Worm (Caenorhabditis elegans) whole organism, L4 larva: ENCODE data around the gene apc-2.
A peak's percentile ranks its signal among the peaks of the same experiment; 100 is the strongest.

Source experiments
- F10B5.3 ChIP-seq: sonication (generic microtip); optimal IDR thresholded peaks from 2 replicates; lab custom pipeline; 2016; ENCODE audit warnings: mild to moderate bottlenecking, missing genetic modification characterization, missing compliant biosample characterization
- F44E2.7 ChIP-seq: fragments of 200-800 bp; sonication (Bioruptor generic); IDR thresholded peaks from 2 replicates; pipeline ENCODE4 v2.1.2; 2022; ENCODE audit warnings: missing genetic modification characterization, missing compliant biosample characterization
- T26A8.4 ChIP-seq: fragments of 200-800 bp; sonication (Bioruptor generic); IDR thresholded peaks from 2 replicates; pipeline ENCODE4 v1.3.6; 2022; ENCODE audit warnings: missing genetic modification characterization, missing compliant biosample characterization
- Y105C5A.15 ChIP-seq: fragments of 200-800 bp; sonication (Bioruptor generic); IDR thresholded peaks from 2 replicates; pipeline ENCODE4 v1.3.6; 2022; ENCODE audit warnings: missing genetic modification characterization, missing compliant biosample characterization
- Y75B8A.6 ChIP-seq: fragments of 200-800 bp; sonication (Bioruptor generic); IDR thresholded peaks from 2 replicates; pipeline ENCODE4 v1.3.6; 2022; ENCODE audit warnings: missing genetic modification reagents, missing genetic modification characterization, missing compliant biosample characterization
- aha-1 ChIP-seq: fragments of 150-350 bp; peaks from one replicate; lab custom pipeline; 2014; ENCODE audit warnings: missing biosample characterization, missing genetic modification characterization
- attf-4 ChIP-seq: sonication (generic microtip); optimal IDR thresholded peaks from 3 replicates; lab custom pipeline; 2017; ENCODE audit warnings: missing biosample characterization, missing genetic modification characterization
- ceh-20 ChIP-seq: fragments of 200-800 bp; sonication (Bioruptor generic); IDR thresholded peaks from 2 replicates; pipeline ENCODE4 v1.3.6; 2022; ENCODE audit warnings: missing genetic modification reagents, missing genetic modification characterization, missing compliant biosample characterization
- cey-2 ChIP-seq: sonication (generic microtip); optimal IDR thresholded peaks from 3 replicates; lab custom pipeline; 2017; ENCODE audit warnings: missing genetic modification characterization, mild to moderate bottlenecking, missing compliant biosample characterization, antibody characterized with exemption, borderline replicate concordance; ENCODE audit not compliant: insufficient read depth
- ctbp-1 ChIP-seq: fragments of 200-800 bp; sonication (Bioruptor generic); IDR thresholded peaks from 2 replicates; pipeline ENCODE4 v1.3.6; 2022; ENCODE audit warnings: missing genetic modification reagents, missing genetic modification characterization, missing compliant biosample characterization
- daf-16 ChIP-seq, 3 experiments: sonication (generic microtip); optimal IDR thresholded peaks; 2 replicates each; lab custom pipeline; 2016 to 2017; ENCODE audit warnings: missing genetic modification characterization in 3 of 3, missing genetic modification reagents in 3 of 3, mild to moderate bottlenecking in 2 of 3, missing compliant biosample characterization in 2 of 3, missing biosample characterization in 1 of 3, moderate library complexity in 1 of 3
- dmd-6 ChIP-seq: fragments of 200-800 bp; sonication (Bioruptor generic); IDR thresholded peaks from 2 replicates; pipeline ENCODE4 v1.3.6; 2022; ENCODE audit warnings: missing genetic modification reagents, missing genetic modification characterization, missing compliant biosample characterization
- dpl-1 ChIP-seq: fragments of 150-350 bp; optimal IDR thresholded peaks from 2 replicates; lab custom pipeline; 2014; ENCODE audit warnings: missing biosample characterization, missing genetic modification reagents, missing genetic modification characterization
- dve-1 ChIP-seq: sonication (generic microtip); optimal IDR thresholded peaks from 2 replicates; lab custom pipeline; 2017; ENCODE audit warnings: antibody characterized with exemption, mild to moderate bottlenecking, missing genetic modification characterization, missing compliant biosample characterization; ENCODE audit not compliant: insufficient read depth
- hif-1 ChIP-seq, 2 experiments: sonication (generic microtip); optimal IDR thresholded peaks; 2 replicates each; lab custom pipeline; 2016 to 2017; ENCODE audit warnings: missing compliant biosample characterization in 2 of 2, missing genetic modification characterization in 2 of 2, missing genetic modification reagents in 2 of 2, missing genotype in 2 of 2, mild to moderate bottlenecking in 1 of 2
- hlh-11 ChIP-seq: fragments of 200-800 bp; sonication (Bioruptor generic); optimal IDR thresholded peaks from 2 replicates; lab custom pipeline; 2018; ENCODE audit warnings: mild to moderate bottlenecking, missing genetic modification characterization, missing compliant biosample characterization
- hlh-30 ChIP-seq: sonication (generic microtip); optimal IDR thresholded peaks from 2 replicates; lab custom pipeline; 2017; ENCODE audit warnings: antibody characterized with exemption, mild to moderate bottlenecking, missing genetic modification characterization, missing compliant biosample characterization; ENCODE audit not compliant: insufficient read depth
- hmg-1.1 ChIP-seq: fragments of 200-800 bp; sonication (Bioruptor generic); IDR thresholded peaks from 2 replicates; pipeline ENCODE4 v1.3.6; 2022; ENCODE audit warnings: missing genetic modification reagents, missing genetic modification characterization, missing compliant biosample characterization
- jun-1 ChIP-seq: fragments of 150-350 bp; optimal IDR thresholded peaks from 2 replicates; lab custom pipeline; 2014; ENCODE audit warnings: missing biosample characterization, missing genetic modification reagents, missing genetic modification characterization
- lim-7 ChIP-seq: fragments of 200-800 bp; sonication (Bioruptor generic); IDR thresholded peaks from 2 replicates; pipeline ENCODE4 v1.3.6; 2022; ENCODE audit warnings: missing genetic modification characterization, missing compliant biosample characterization
- lin-38 ChIP-seq: fragments of 200-800 bp; sonication (Bioruptor generic); IDR thresholded peaks from 2 replicates; pipeline ENCODE4 v1.3.6; 2022; ENCODE audit warnings: missing genetic modification reagents, missing genetic modification characterization, missing compliant biosample characterization
- lin-39 ChIP-seq: fragments of 150-350 bp; optimal IDR thresholded peaks from 2 replicates; lab custom pipeline; 2014; ENCODE audit warnings: missing biosample characterization, missing genetic modification reagents, missing genetic modification characterization
- lsy-2 ChIP-seq, 2 experiments: fragments of 150-350 bp in 1 of 2; sonication (generic microtip) in 1 of 2; optimal IDR thresholded peaks; 2 replicates each; lab custom pipeline; 2014 to 2017; ENCODE audit warnings: missing biosample characterization in 2 of 2, missing genetic modification characterization in 2 of 2
- madf-9 ChIP-seq: fragments of 200-800 bp; sonication (Bioruptor generic); conservative IDR thresholded peaks from 2 replicates; pipeline ENCODE4 v1.3.6; 2022; ENCODE audit warnings: missing genetic modification reagents, missing genetic modification characterization, missing compliant biosample characterization
- mdl-1 ChIP-seq, 2 experiments: fragments of 150-350 bp in 1 of 2; sonication (generic microtip) in 1 of 2; optimal IDR thresholded peaks; 2 replicates each; lab custom pipeline; 2014 to 2017; ENCODE audit warnings: missing biosample characterization in 2 of 2, missing genetic modification characterization in 2 of 2
- mdt-29 ChIP-seq: fragments of 200-800 bp; sonication (Bioruptor generic); IDR thresholded peaks from 2 replicates; pipeline ENCODE4 v1.3.6; 2022; ENCODE audit warnings: missing genetic modification reagents, missing genetic modification characterization, missing compliant biosample characterization
- mep-1 ChIP-seq: fragments of 150-350 bp; sonication (generic microtip); optimal IDR thresholded peaks from 3 replicates; lab custom pipeline; 2014; ENCODE audit warnings: missing biosample characterization, missing genetic modification characterization
- mes-2 ChIP-seq: sonication (generic microtip); optimal IDR thresholded peaks from 2 replicates; lab custom pipeline; 2016; ENCODE audit warnings: missing genotype, mild to moderate bottlenecking, missing genetic modification characterization, missing compliant biosample characterization; ENCODE audit not compliant: poor library complexity, severe bottlenecking
- nhr-10 ChIP-seq: fragments of 150-350 bp; optimal IDR thresholded peaks from 2 replicates; lab custom pipeline; 2014; ENCODE audit warnings: missing biosample characterization, missing genetic modification characterization
- nhr-11 ChIP-seq: fragments of 150-350 bp; optimal IDR thresholded peaks from 2 replicates; lab custom pipeline; 2014; ENCODE audit warnings: missing biosample characterization, missing genetic modification characterization
- nhr-25 ChIP-seq: sonication (generic microtip); optimal IDR thresholded peaks from 2 replicates; lab custom pipeline; 2017; ENCODE audit warnings: missing genetic modification characterization, mild to moderate bottlenecking, missing compliant biosample characterization, antibody characterized with exemption, moderate library complexity, borderline replicate concordance; ENCODE audit not compliant: insufficient read depth
- nhr-28 ChIP-seq: fragments of 150-350 bp; optimal IDR thresholded peaks from 2 replicates; lab custom pipeline; 2014; ENCODE audit warnings: missing biosample characterization, missing genetic modification characterization
- nhr-42 ChIP-seq: fragments of 200-800 bp; sonication (Bioruptor generic); IDR thresholded peaks from 2 replicates; pipeline ENCODE4 v1.3.6; 2022; ENCODE audit warnings: missing genetic modification characterization, missing compliant biosample characterization
- nhr-48 ChIP-seq: sonication (generic microtip); optimal IDR thresholded peaks from 2 replicates; lab custom pipeline; 2016; ENCODE audit warnings: mild to moderate bottlenecking, missing genetic modification characterization, missing compliant biosample characterization
- nhr-6 ChIP-seq: fragments of 150-350 bp; optimal IDR thresholded peaks from 2 replicates; lab custom pipeline; 2014; ENCODE audit warnings: missing biosample characterization, missing genetic modification characterization
- php-3 ChIP-seq: fragments of 200-800 bp; sonication (Bioruptor generic); IDR thresholded peaks from 2 replicates; pipeline ENCODE4 v1.3.6; 2022; ENCODE audit warnings: missing genetic modification reagents, missing genetic modification characterization, missing compliant biosample characterization
- rbr-2 ChIP-seq: sonication (generic microtip); optimal IDR thresholded peaks from 2 replicates; lab custom pipeline; 2016; ENCODE audit warnings: missing genotype, missing genetic modification characterization, missing compliant biosample characterization
- spr-3 ChIP-seq: fragments of 200-800 bp; sonication (Bioruptor generic); optimal IDR thresholded peaks from 2 replicates; lab custom pipeline; 2018; ENCODE audit warnings: mild to moderate bottlenecking, missing genetic modification characterization, missing compliant biosample characterization
- tag-97 ChIP-seq: fragments of 200-800 bp; sonication (Bioruptor generic); IDR thresholded peaks from 2 replicates; pipeline ENCODE4 v1.3.6; 2022; ENCODE audit warnings: missing genetic modification characterization, missing compliant biosample characterization
- unc-62 ChIP-seq, 3 experiments: fragments of 150-350 bp in 1 of 3; sonication (generic microtip); optimal IDR thresholded peaks in 2 of 3; peaks in 1 of 3; 1 replicate in 1 of 3; 2 replicates in 2 of 3; lab custom pipeline; 2014 to 2017; ENCODE audit warnings: missing biosample characterization in 3 of 3, missing genetic modification characterization in 3 of 3, missing genetic modification reagents in 3 of 3, missing genotype in 1 of 3
- vab-7 ChIP-seq: fragments of 200-800 bp; sonication (Bioruptor generic); IDR thresholded peaks from 2 replicates; pipeline ENCODE4 v1.3.6; 2022; ENCODE audit warnings: missing genetic modification reagents, missing genetic modification characterization, missing compliant biosample characterization
- zag-1 ChIP-seq: fragments of 150-350 bp; optimal IDR thresholded peaks from 2 replicates; lab custom pipeline; 2014; ENCODE audit warnings: missing biosample characterization, missing genetic modification characterization
- zfp-3 ChIP-seq: fragments of 200-800 bp; sonication (Bioruptor generic); conservative IDR thresholded peaks from 2 replicates; pipeline ENCODE4 v1.3.6; 2022; ENCODE audit warnings: missing genetic modification reagents, missing genetic modification characterization, missing compliant biosample characterization
- zip-2 ChIP-seq: fragments of 150-350 bp; optimal IDR thresholded peaks from 2 replicates; lab custom pipeline; 2014; ENCODE audit warnings: missing biosample characterization, missing genetic modification characterization

apc-2 gene

ce11 chrIII:8124323-8124722, 43.9 kb downstream of the apc-2 start (continued):
- no peak for TF ChIP-seq lin-39
- TF ChIP-seq jun-1 (tag; lab: Kevin White, UChicago) = no peak
- TF ChIP-seq madf-9 (GFP tag; lab: Robert Waterston, UW) = no peak
- no peak for TF ChIP-seq attf-4
- TF ChIP-seq dve-1 = peak; percentile 85
- no peak for TF ChIP-seq Y75B8A.6 (GFP tag; lab: Robert Waterston, UW)
- TF ChIP-seq daf-16 (GFP tag; optimal IDR thresholded peaks at IDR 0.05; lab: Kevin White, UChicago) = no peak
- peak; percentile 49 for TF ChIP-seq daf-16 (tag; optimal IDR thresholded peaks at IDR 0.05; lab: Kevin White, UChicago)
- TF ChIP-seq, all 104 proteins: peak for 25

DNA sequence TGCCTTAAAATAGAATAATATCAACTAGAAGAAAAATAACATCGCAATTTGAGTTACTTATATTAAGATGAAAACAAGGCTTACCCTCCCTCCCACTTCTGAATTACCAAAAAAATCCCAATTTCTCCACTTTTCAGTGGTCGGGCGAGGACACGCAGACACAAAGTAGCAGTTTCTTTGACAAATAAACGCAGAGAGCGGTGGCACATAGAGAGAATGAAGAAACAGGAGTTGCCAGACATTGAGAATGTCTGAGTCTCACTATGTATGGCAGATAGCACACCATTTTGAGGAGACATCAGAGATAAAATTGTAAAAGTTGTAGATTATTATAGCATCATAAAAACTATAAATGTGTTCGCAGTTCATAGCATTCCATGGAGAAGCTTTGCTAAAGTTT, 44.8 kb downstream of the apc-2 start:
- peak; percentile 72 for TF ChIP-seq nhr-28
- peak in 1 of 2 experiments; percentile 10 for TF ChIP-seq hif-1 (tag; optimal IDR thresholded peaks at IDR 0.05; lab: Kevin White, UChicago)
- peak; percentile 27 for TF ChIP-seq hlh-30 (tag; lab: Kevin White, UChicago)
- peak; percentile 45; the same call in 1 of the 2 replicates for TF ChIP-seq lin-38 (GFP tag; lab: Robert Waterston, UW)
- no peak for TF ChIP-seq zag-1 (tag; lab: Kevin White, UChicago)
- TF ChIP-seq zfp-3 = no peak
- TF ChIP-seq ceh-20 (GFP tag; lab: Robert Waterston, UW) = no peak
- peak; percentile 50; the same call in 1 of the 2 replicates for TF ChIP-seq dmd-6 (GFP tag; lab: Robert Waterston, UW)
- TF ChIP-seq nhr-48 = peak; percentile 50
- no peak for TF ChIP-seq lim-7
- peak; percentile 61 for TF ChIP-seq hmg-1.1 (GFP tag; lab: Robert Waterston, UW)
- TF ChIP-seq nhr-42 (GFP tag; lab: Robert Waterston, UW) = no peak
- no peak for TF ChIP-seq attf-4
- TF ChIP-seq dve-1 = peak; percentile 79
- TF ChIP-seq tag-97 = no peak
- no peak for TF ChIP-seq T26A8.4 (GFP tag; lab: Robert Waterston, UW)
- peak; percentile 53 for TF ChIP-seq rbr-2 (tag; lab: Kevin White, UChicago)
- peak; percentile 55; the same call in 1 of the 2 replicates for TF ChIP-seq php-3 (GFP tag; lab: Robert Waterston, UW)
- no peak for TF ChIP-seq jun-1 (tag; lab: Kevin White, UChicago)
- no peak for TF ChIP-seq daf-16 (GFP tag; optimal IDR thresholded peaks at IDR 0.05; lab: Kevin White, UChicago)
- peak; percentile 59 for TF ChIP-seq daf-16 (tag; optimal IDR thresholded peaks at IDR 0.05; lab: Kevin White, UChicago)
- TF ChIP-seq spr-3 (GFP tag; lab: Kevin White, UChicago) = no peak
- TF ChIP-seq mes-2 (tag; lab: Kevin White, UChicago) = peak; percentile 73
- no peak for TF ChIP-seq F10B5.3 (tag; lab: Kevin White, UChicago)
- no peak for TF ChIP-seq nhr-10 (tag; lab: Kevin White, UChicago)
- TF ChIP-seq mdl-1 (tag; optimal IDR thresholded peaks at IDR 0.05; lab: Kevin White, UChicago) = peak in 1 of 2 experiments; percentile 39
- TF ChIP-seq aha-1 (tag; lab: Kevin White, UChicago) = peak; percentile 35
- TF ChIP-seq nhr-25 (tag; lab: Kevin White, UChicago) = no peak
- no peak for TF ChIP-seq ctbp-1
- TF ChIP-seq F44E2.7 (GFP tag; lab: Robert Waterston, UW) = no peak
- TF ChIP-seq unc-62 (GFP tag; optimal IDR thresholded peaks at IDR 0.05 in 1 of 2; lab: Kevin White, UChicago) = peak in 1 of 2 experiments; percentile 93
- TF ChIP-seq unc-62 (tag; optimal IDR thresholded peaks at IDR 0.05; lab: Kevin White, UChicago) = no peak
- peak; percentile 19 for TF ChIP-seq dpl-1 (GFP tag; lab: Kevin White, UChicago)
- no peak for TF ChIP-seq nhr-11
- TF ChIP-seq hlh-11 (tag; lab: Kevin White, UChicago) = peak; percentile 68
- peak; percentile 36 for TF ChIP-seq zip-2 (tag; lab: Kevin White, UChicago)
- TF ChIP-seq cey-2 (tag; lab: Kevin White, UChicago) = peak; percentile 65
- peak in 1 of 2 experiments; percentile 79 for TF ChIP-seq lsy-2 (tag; optimal IDR thresholded peaks at IDR 0.05; lab: Kevin White, UChicago)
- TF ChIP-seq vab-7 (GFP tag; lab: Robert Waterston, UW) = no peak
- TF ChIP-seq Y105C5A.15 (GFP tag; lab: Robert Waterston, UW) = no peak
- peak; percentile 63 for TF ChIP-seq mep-1 (tag; lab: Kevin White, UChicago)
- TF ChIP-seq mdt-29 (GFP tag; lab: Robert Waterston, UW) = no peak
- peak; percentile 22 for TF ChIP-seq nhr-6 (tag; lab: Kevin White, UChicago)
